Fruit fly (Drosophila melanogaster) whole organism, pupa: ENCODE results near the gene Rrp47.
A peak's percentile ranks its signal among the peaks of the same experiment; 100 is the strongest.

Experiments used
- CG10348 ChIP-seq: fragments of 200-800 bp; sonication (Bioruptor generic); IDR thresholded peaks from 2 replicates; pipeline ENCODE4 v1.3.6; 2022; ENCODE audit warnings: missing biosample characterization, missing genetic modification characterization
- CG12605 ChIP-seq: fragments of 200-800 bp; sonication (Bioruptor generic); IDR thresholded peaks from 2 replicates; pipeline ENCODE4 v1.3.6; 2022; ENCODE audit warnings: missing biosample characterization, missing genetic modification characterization
- CG13204 ChIP-seq: fragments of 200-800 bp; sonication (Bioruptor generic); optimal IDR thresholded peaks from 2 replicates; lab custom pipeline; 2018; ENCODE audit warnings: missing biosample characterization, mild to moderate bottlenecking, missing genetic modification characterization, moderate library complexity
- CG14655 ChIP-seq: fragments of 200-800 bp; sonication (Bioruptor generic); optimal IDR thresholded peaks from 3 replicates; lab custom pipeline; 2017; ENCODE audit warnings: mild to moderate bottlenecking, missing biosample characterization, missing genetic modification reagents, missing genetic modification characterization
- CG15710 ChIP-seq: fragments of 200-800 bp; sonication (Bioruptor generic); optimal IDR thresholded peaks from 2 replicates; lab custom pipeline; 2018; ENCODE audit warnings: missing biosample characterization, mild to moderate bottlenecking, missing genetic modification characterization, moderate library complexity
- CG17806 ChIP-seq: fragments of 200-800 bp; sonication (Bioruptor generic); optimal IDR thresholded peaks from 2 replicates; lab custom pipeline; 2018; ENCODE audit warnings: missing biosample characterization, mild to moderate bottlenecking, missing genetic modification characterization, moderate library complexity
- CG32121 ChIP-seq: fragments of 200-800 bp; sonication (Bioruptor generic); IDR thresholded peaks from 2 replicates; pipeline ENCODE4 v1.3.6; 2022; ENCODE audit warnings: missing biosample characterization, missing genetic modification characterization
- CG34367 ChIP-seq: fragments of 200-800 bp; sonication (Bioruptor generic); optimal IDR thresholded peaks from 2 replicates; lab custom pipeline; 2018; ENCODE audit warnings: missing biosample characterization, mild to moderate bottlenecking, missing genetic modification characterization
- CG4496 ChIP-seq: fragments of 200-800 bp; sonication (Bioruptor generic); IDR thresholded peaks from 3 replicates; pipeline ENCODE4 v1.3.6; 2022; ENCODE audit warnings: missing biosample characterization, missing genetic modification characterization
- CG8159 ChIP-seq: fragments of 200-800 bp; sonication (Bioruptor generic); optimal IDR thresholded peaks from 3 replicates; lab custom pipeline; 2018; ENCODE audit warnings: missing biosample characterization, mild to moderate bottlenecking, missing genetic modification characterization, moderate library complexity
- CG8301 ChIP-seq: fragments of 200-800 bp; sonication (Bioruptor generic); optimal IDR thresholded peaks from 2 replicates; lab custom pipeline; 2018; ENCODE audit warnings: missing biosample characterization, mild to moderate bottlenecking, missing genetic modification characterization
- CG9948 ChIP-seq: fragments of 200-800 bp; sonication (Bioruptor generic); optimal IDR thresholded peaks from 2 replicates; lab custom pipeline; 2018; ENCODE audit warnings: missing biosample characterization, mild to moderate bottlenecking, missing genetic modification characterization, moderate library complexity
- D1 ChIP-seq: fragments of 200-800 bp; sonication (Bioruptor generic); optimal IDR thresholded peaks from 2 replicates; lab custom pipeline; 2018; ENCODE audit warnings: missing biosample characterization, mild to moderate bottlenecking, missing genetic modification characterization, moderate library complexity
- EcR ChIP-seq: fragments of 200-800 bp; sonication (Bioruptor generic); optimal IDR thresholded peaks from 3 replicates; lab custom pipeline; 2019; ENCODE audit warnings: missing biosample characterization, missing genetic modification characterization, mild to moderate bottlenecking, moderate library complexity, missing genetic modification reagents
- Ets98B ChIP-seq: fragments of 200-800 bp; sonication (Bioruptor generic); IDR thresholded peaks from 2 replicates; pipeline ENCODE4 v1.3.6; 2022; ENCODE audit warnings: missing biosample characterization, missing genetic modification characterization
- Pif1A ChIP-seq: fragments of 200-800 bp; sonication (Bioruptor generic); optimal IDR thresholded peaks from 3 replicates; lab custom pipeline; 2016; ENCODE audit warnings: missing biosample characterization, missing genetic modification characterization
- Pif1B ChIP-seq: fragments of 200-800 bp; sonication (Bioruptor generic); optimal IDR thresholded peaks from 3 replicates; lab custom pipeline; 2016; ENCODE audit warnings: missing biosample characterization, missing genetic modification characterization
- Snoo ChIP-seq: fragments of 200-800 bp; sonication (Bioruptor generic); optimal IDR thresholded peaks from 3 replicates; lab custom pipeline; 2017; ENCODE audit warnings: missing biosample characterization, mild to moderate bottlenecking, missing genetic modification characterization, inconsistent platforms
- fd96Ca ChIP-seq: fragments of 200-800 bp; sonication (Bioruptor generic); IDR thresholded peaks from 3 replicates; pipeline ENCODE4 v1.3.6; 2022; ENCODE audit warnings: missing biosample characterization, missing genetic modification characterization
- gl ChIP-seq: fragments of 200-800 bp; sonication (Bioruptor generic); optimal IDR thresholded peaks from 2 replicates; lab custom pipeline; 2018; ENCODE audit warnings: missing biosample characterization, mild to moderate bottlenecking, missing genetic modification characterization
- rn ChIP-seq: fragments of 200-800 bp; sonication (Bioruptor generic); IDR thresholded peaks from 2 replicates; pipeline ENCODE4 v1.3.6; 2022; ENCODE audit warnings: missing biosample characterization, missing genetic modification characterization

Rrp47 gene

DNA sequence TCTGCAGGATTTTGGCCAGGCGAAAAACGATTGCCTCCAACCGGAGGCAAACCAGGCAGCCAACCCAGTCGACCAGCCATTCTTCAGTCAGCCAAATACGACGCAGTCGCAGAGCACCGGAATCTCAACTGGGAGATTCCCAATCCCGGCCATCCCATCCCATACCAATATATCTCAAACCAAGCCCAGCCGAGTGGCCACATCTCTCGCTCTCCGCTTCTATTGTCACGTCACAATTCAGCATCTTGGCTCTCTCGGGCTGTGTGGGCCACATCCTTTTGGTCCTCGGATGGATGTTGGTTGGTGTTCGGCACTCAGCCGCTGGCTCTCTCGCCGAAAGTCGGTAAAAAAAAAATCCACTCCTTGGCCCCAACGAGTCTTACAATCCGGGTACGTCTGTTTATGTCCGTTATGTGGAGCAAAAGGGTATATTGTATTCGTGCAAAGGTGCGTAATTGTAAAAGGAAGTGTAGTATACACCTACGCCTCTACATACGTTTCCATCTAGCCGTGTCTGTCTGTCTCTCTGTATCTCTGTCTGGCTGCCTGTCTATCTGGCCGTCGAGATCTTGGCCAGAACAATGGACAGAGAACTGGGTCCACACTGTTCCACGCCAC is 28.6 kb downstream of the Rrp47 start, which contains the start of gene mmd:
Gene mmd (minus strand): TSS at position 3 of the 618 bp plus-strand sequence.
- no peak for TF ChIP-seq Pif1B (GFP tag; lab: Kevin White, UChicago)
- no peak for TF ChIP-seq fd96Ca (GFP tag; lab: Robert Waterston, UW)
- TF ChIP-seq CG8159 (tag; lab: Kevin White, UChicago) = no peak
- TF ChIP-seq CG8301 = no peak
- TF ChIP-seq CG32121 = no peak
- TF ChIP-seq rn (GFP tag; lab: Robert Waterston, UW) = no peak
- no peak for TF ChIP-seq CG34367 (tag; lab: Kevin White, UChicago)
- no peak for TF ChIP-seq Pif1A (GFP tag; lab: Kevin White, UChicago)
- TF ChIP-seq D1 (tag; lab: Kevin White, UChicago) = no peak
- no peak for TF ChIP-seq EcR (GFP tag; lab: Kevin White, UChicago)
- TF ChIP-seq CG12605 (GFP tag; lab: Robert Waterston, UW) = no peak
- TF ChIP-seq gl (tag; lab: Kevin White, UChicago) = no peak
- TF ChIP-seq CG10348 (GFP tag; lab: Robert Waterston, UW) = no peak

DNA sequence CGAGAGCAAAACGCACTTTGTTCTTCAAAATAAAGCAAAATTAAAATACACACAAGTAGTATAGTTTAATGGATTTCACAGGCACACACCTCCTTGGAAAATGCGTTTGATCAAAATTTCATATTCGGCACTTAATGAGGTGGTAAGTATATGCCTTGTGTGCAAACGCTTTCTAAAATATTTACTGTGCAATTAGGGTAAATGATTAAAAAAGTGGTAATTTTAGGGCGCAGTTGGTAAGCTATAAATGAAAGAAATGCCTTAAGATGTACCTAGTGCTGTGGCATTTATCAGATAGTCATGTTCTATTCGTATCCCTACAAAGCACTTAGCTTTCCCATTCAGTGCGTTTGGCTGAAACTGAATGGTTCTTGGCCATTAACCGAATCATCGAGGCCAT is 29.4 kb downstream of the Rrp47 start, which contains the start of gene Or13a:
Gene Or13a (plus strand): TSS at position 301 of the 400 bp plus-strand sequence.
- TF ChIP-seq CG15710 (tag; lab: Kevin White, UChicago) = no peak
- no peak for TF ChIP-seq gl (tag; lab: Kevin White, UChicago)
- TF ChIP-seq D1 (tag; lab: Kevin White, UChicago) = no peak
- no peak for TF ChIP-seq CG32121
- no peak for TF ChIP-seq fd96Ca (GFP tag; lab: Robert Waterston, UW)
- no peak for TF ChIP-seq CG12605 (GFP tag; lab: Robert Waterston, UW)
- no peak for TF ChIP-seq CG8301
- no peak for TF ChIP-seq Ets98B (GFP tag; lab: Robert Waterston, UW)
- TF ChIP-seq EcR (GFP tag; lab: Kevin White, UChicago) = no peak
- no peak for TF ChIP-seq Snoo (tag; lab: Kevin White, UChicago)
- no peak for TF ChIP-seq CG13204 (GFP tag; lab: Kevin White, UChicago)
- no peak for TF ChIP-seq CG4496 (GFP tag; lab: Robert Waterston, UW)
- TF ChIP-seq CG14655 = no peak
- TF ChIP-seq CG9948 (tag; lab: Kevin White, UChicago) = no peak
- no peak for TF ChIP-seq CG10348 (GFP tag; lab: Robert Waterston, UW)
- TF ChIP-seq rn (GFP tag; lab: Robert Waterston, UW) = no peak
- TF ChIP-seq Pif1B (GFP tag; lab: Kevin White, UChicago) = no peak
- TF ChIP-seq CG17806 (tag; lab: Kevin White, UChicago) = no peak
- no peak for TF ChIP-seq CG34367 (tag; lab: Kevin White, UChicago)
- TF ChIP-seq CG8159 (tag; lab: Kevin White, UChicago) = no peak

- TF ChIP-seq CG8301 = no peak
- TF ChIP-seq gl (tag; lab: Kevin White, UChicago) = no peak
- no peak for TF ChIP-seq CG8159 (tag; lab: Kevin White, UChicago)
- no peak for TF ChIP-seq Ets98B (GFP tag; lab: Robert Waterston, UW)
- no peak for TF ChIP-seq CG32121
- no peak for TF ChIP-seq CG14655
- TF ChIP-seq CG17806 (tag; lab: Kevin White, UChicago) = no peak
These were observed 31.9 kb downstream of the Rrp47 start, which contains the start of gene CG42766 for dm6 chrX:15976568-15976967. CG42766 (plus strand) TSS chrX:15976868.

DNA sequence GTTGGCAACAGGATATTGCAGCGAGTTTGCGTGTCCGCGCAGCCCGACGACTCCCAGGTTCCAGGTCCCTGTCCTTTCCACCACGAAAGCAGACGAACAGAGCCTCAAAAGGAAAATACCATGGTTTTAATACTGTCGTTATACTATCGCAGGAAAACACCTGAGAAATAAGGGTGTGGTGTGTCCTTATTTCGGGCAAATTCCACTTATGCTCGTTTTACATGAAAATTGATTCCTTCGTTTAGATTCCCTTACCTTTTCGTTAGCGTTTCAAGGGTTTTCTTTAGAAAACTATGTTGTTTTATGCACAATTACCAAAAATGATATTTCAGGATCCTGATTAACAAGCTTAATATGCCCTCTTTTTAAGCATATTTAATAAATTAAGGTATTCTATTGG is 38.1 kb downstream of the Rrp47 start, which contains the start of gene Cep164:
Gene Cep164 (minus strand): TSS at position 101 of the 400 bp plus-strand sequence.
- no peak for TF ChIP-seq EcR (GFP tag; lab: Kevin White, UChicago)
- no peak for TF ChIP-seq CG32121
- no peak for TF ChIP-seq CG17806 (tag; lab: Kevin White, UChicago)
- TF ChIP-seq CG8301 = no peak
- no peak for TF ChIP-seq CG14655
- TF ChIP-seq CG9948 (tag; lab: Kevin White, UChicago) = no peak
- TF ChIP-seq CG10348 (GFP tag; lab: Robert Waterston, UW) = no peak
- TF ChIP-seq rn (GFP tag; lab: Robert Waterston, UW) = no peak
- TF ChIP-seq CG12605 (GFP tag; lab: Robert Waterston, UW) = no peak
- TF ChIP-seq CG4496 (GFP tag; lab: Robert Waterston, UW) = no peak
- no peak for TF ChIP-seq Ets98B (GFP tag; lab: Robert Waterston, UW)
- no peak for TF ChIP-seq Pif1A (GFP tag; lab: Kevin White, UChicago)
- TF ChIP-seq CG13204 (GFP tag; lab: Kevin White, UChicago) = no peak
- no peak for TF ChIP-seq gl (tag; lab: Kevin White, UChicago)

DNA sequence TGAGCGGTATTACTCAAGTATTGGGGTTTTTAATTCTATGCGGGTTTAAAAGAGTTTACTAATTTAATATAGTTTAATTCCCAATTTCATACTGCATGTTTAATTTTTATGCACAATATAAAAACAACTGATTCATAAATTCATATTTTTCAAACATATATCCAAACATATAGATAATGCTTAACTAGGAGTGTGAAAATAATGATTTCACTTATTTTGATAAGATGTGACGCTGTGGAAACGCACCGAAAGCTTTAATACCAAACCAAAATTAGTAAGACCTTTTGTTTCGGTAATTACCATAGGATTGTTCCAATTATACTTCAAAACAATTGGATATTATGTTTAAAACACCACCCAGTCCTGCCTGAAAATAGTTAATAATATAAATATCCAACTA is 38.8 kb downstream of the Rrp47 start, which contains the start of gene Slc25A46a:
Gene Slc25A46a (plus strand): TSS at position 272 of the 400 bp plus-strand sequence.
- TF ChIP-seq CG8159 (tag; lab: Kevin White, UChicago) (peak; percentile 6), CG4496 (GFP tag; lab: Robert Waterston, UW) (0 out of 3 replicates have a peak, but pooled peaks have one; percentile 14), rn (GFP tag; lab: Robert Waterston, UW) (no peak)

DNA sequence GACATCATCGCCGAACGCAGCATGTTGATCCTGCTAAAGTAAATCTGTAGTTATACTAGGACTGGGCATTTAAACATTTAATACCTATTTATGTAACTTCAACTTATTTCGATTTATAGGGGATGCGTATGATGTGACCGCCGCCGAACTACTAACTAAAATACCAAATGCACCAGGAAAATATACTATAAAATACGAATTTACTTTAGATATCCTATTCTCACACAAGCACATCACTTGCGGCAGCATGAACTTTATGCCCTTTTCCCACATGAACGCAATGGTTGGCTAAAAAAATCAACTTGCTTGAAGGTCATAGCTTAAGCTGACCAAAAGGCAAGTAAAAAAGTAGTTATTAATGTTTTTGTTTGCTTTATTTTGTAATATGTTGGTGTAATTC is 42.0 kb downstream of the Rrp47 start, which contains the start of gene ND-20:
Gene ND-20 (minus strand): TSS at position 155 of the 400 bp plus-strand sequence.
- TF ChIP-seq D1 (tag; lab: Kevin White, UChicago) (no peak), CG15710 (tag; lab: Kevin White, UChicago) (peak; percentile 9), gl (tag; lab: Kevin White, UChicago) (no peak), CG9948 (tag; lab: Kevin White, UChicago) (no peak)
- TF ChIP-seq, all 21 proteins: peak for 1
